Fruit fly (Drosophila melanogaster): ENCODE measurements around the gene Lip4.

Lip4 gene

dm6 chr2L:10548814-10549423 lies 21.5 kb downstream of the Lip4 start (continued):
- TF ChIP-seq ERR (GFP tag; optimal IDR thresholded peaks at IDR 0.05) = no peak
- TF ChIP-seq CG15479 (GFP tag; optimal IDR thresholded peaks at IDR 0.05) = peak; percentile 36
- TF ChIP-seq D (optimal IDR thresholded peaks at IDR 0.05) = peak; percentile 89
- no peak for TF ChIP-seq D (GFP tag; optimal IDR thresholded peaks at IDR 0.05)
- no peak for TF ChIP-seq wor (GFP tag; IDR thresholded peaks at IDR 0.05)

- TF ChIP-seq Opbp (GFP tag; IDR thresholded peaks at IDR 0.05; ENCODE audit: partially characterized antibody) (no peak), oc (tag; optimal IDR thresholded peaks at IDR 0.05) (no peak), CG1024 (GFP tag; IDR thresholded peaks at IDR 0.05) (no peak), vfl (GFP tag; optimal IDR thresholded peaks at IDR 0.05) (no peak), usp (GFP tag; optimal IDR thresholded peaks at IDR 0.05) (no peak), D (optimal IDR thresholded peaks at IDR 0.05) (no peak), D (GFP tag; optimal IDR thresholded peaks at IDR 0.05) (peak; percentile 28), btn (GFP tag; optimal IDR thresholded peaks at IDR 0.05) (no peak), dm (GFP tag; optimal IDR thresholded peaks at IDR 0.05) (no peak), tio (GFP tag; optimal IDR thresholded peaks at IDR 0.05) (peak; percentile 14), YL-1 (GFP tag; optimal IDR thresholded peaks at IDR 0.05) (no peak), Stat92E (GFP tag; optimal IDR thresholded peaks at IDR 0.05) (no peak), Awh (GFP tag; IDR thresholded peaks at IDR 0.05) (0 out of 2 replicates have a peak, but pooled peaks have one; percentile 25), mirr (GFP tag; optimal IDR thresholded peaks at IDR 0.05) (peak; percentile 72), CG1233 (GFP tag; optimal IDR thresholded peaks at IDR 0.05) (peak; percentile 66), Optix (GFP tag; IDR thresholded peaks at IDR 0.05) (no peak), CG13624 (GFP tag; optimal IDR thresholded peaks at IDR 0.05) (no peak), ATbp (GFP tag; optimal IDR thresholded peaks at IDR 0.05) (peak; percentile 33), Kr (GFP tag; optimal IDR thresholded peaks at IDR 0.05) (peak; percentile 44), en (GFP tag; optimal IDR thresholded peaks at IDR 0.05) (no peak), CG7745 (tag; optimal IDR thresholded peaks at IDR 0.05) (peak; percentile 86), CG15514 (GFP tag; optimal IDR thresholded peaks at IDR 0.05) (no peak), Spps (tag; optimal IDR thresholded peaks at IDR 0.05) (peak; percentile 7), sens (GFP tag) (peak; percentile 84), CG9817 (tag; optimal IDR thresholded peaks at IDR 0.05) (no peak), CG7372 (GFP tag; IDR thresholded peaks at IDR 0.05) (no peak), Oli (tag; optimal IDR thresholded peaks at IDR 0.05) (no peak), CG12219 (GFP tag; optimal IDR thresholded peaks at IDR 0.05) (peak; percentile 27), zfh1 (GFP tag; IDR thresholded peaks at IDR 0.05) (peak; percentile 67), CG3995 (GFP tag; optimal IDR thresholded peaks at IDR 0.05) (no peak), CG9609 (GFP tag; optimal IDR thresholded peaks at IDR 0.05) (no peak), sob (GFP tag; IDR thresholded peaks at IDR 0.05) (peak; percentile 58; the same call in 1 of the 2 replicates), otp (GFP tag; IDR thresholded peaks at IDR 0.05) (peak; percentile 45; the same call in 1 of the 3 replicates), Max (GFP tag; optimal IDR thresholded peaks at IDR 0.05) (no peak), Hr51 (GFP tag; optimal IDR thresholded peaks at IDR 0.05) (no peak), CG10366 (GFP tag; IDR thresholded peaks at IDR 0.05) (no peak), Ssrp (tag; optimal IDR thresholded peaks at IDR 0.05) (no peak), Ravus (GFP tag; IDR thresholded peaks at IDR 0.05) (no peak), Deaf1 (tag; optimal IDR thresholded peaks at IDR 0.05) (no peak), chinmo (GFP tag; IDR thresholded peaks at IDR 0.05; ENCODE audit: partially characterized antibody) (no peak), CG17802 (tag; optimal IDR thresholded peaks at IDR 0.05) (no peak), odd (GFP tag; optimal IDR thresholded peaks at IDR 0.05) (peak; percentile 36), insv (GFP tag; optimal IDR thresholded peaks at IDR 0.05) (no peak), bowl (GFP tag; IDR thresholded peaks at IDR 0.05) (no peak), amos (GFP tag; IDR thresholded peaks at IDR 0.05; ENCODE audit: partially characterized antibody) (no peak)
These were observed 25.4 kb downstream of the Lip4 start for dm6 chr2L:10552807-10553206.
